Fruit fly (Drosophila melanogaster) whole organism, embryonic: Measurements from ENCODE around the gene FASN2.
A peak's percentile ranks its signal among the peaks of the same experiment; 100 is the strongest.

Experiments
- Asciz ChIP-seq: fragments of 200-800 bp; sonication (Bioruptor generic); optimal IDR thresholded peaks from 2 replicates; lab custom pipeline; 2017; ENCODE audit warnings: missing biosample characterization, mild to moderate bottlenecking, missing genetic modification characterization, missing genetic modification reagents
- Bgb ChIP-seq: fragments of 200-800 bp; sonication (Bioruptor generic); IDR thresholded peaks from 2 replicates; pipeline ENCODE4 v1.3.6; 2022; ENCODE audit warnings: missing biosample characterization, missing genetic modification characterization; ENCODE audit not compliant: partially characterized antibody
- CG10979 ChIP-seq: fragments of 200-800 bp; sonication (Bioruptor generic); optimal IDR thresholded peaks from 2 replicates; lab custom pipeline; 2018; ENCODE audit warnings: missing biosample characterization, mild to moderate bottlenecking, missing genetic modification characterization, moderate library complexity
- CG13287 ChIP-seq: fragments of 200-800 bp; sonication (Bioruptor generic); IDR thresholded peaks from 2 replicates; pipeline ENCODE4 v1.3.6; 2022; ENCODE audit warnings: missing biosample characterization, missing genetic modification characterization; ENCODE audit not compliant: partially characterized antibody
- CG13424 ChIP-seq: fragments of 200-800 bp; sonication (Bioruptor generic); optimal IDR thresholded peaks from 2 replicates; lab custom pipeline; 2019; ENCODE audit warnings: missing biosample characterization, mild to moderate bottlenecking, missing genetic modification characterization, moderate library complexity
- CG15514 ChIP-seq: fragments of 200-800 bp; sonication (Bioruptor generic); optimal IDR thresholded peaks from 3 replicates; lab custom pipeline; 2017; ENCODE audit warnings: missing biosample characterization, missing genetic modification characterization, mild to moderate bottlenecking, moderate library complexity, missing genetic modification reagents
- CG2199 ChIP-seq: fragments of 200-800 bp; sonication (Bioruptor generic); IDR thresholded peaks from 3 replicates; pipeline ENCODE4 v1.3.6; 2022; ENCODE audit warnings: missing biosample characterization, missing genetic modification characterization
- CG2712 ChIP-seq: fragments of 200-800 bp; optimal IDR thresholded peaks from 3 replicates; lab custom pipeline; 2019; ENCODE audit warnings: missing biosample characterization, mild to moderate bottlenecking, missing genetic modification characterization, moderate library complexity
- CG42726 ChIP-seq: fragments of 200-800 bp; sonication (Bioruptor generic); IDR thresholded peaks from 2 replicates; pipeline ENCODE4 v1.3.6; 2022; ENCODE audit warnings: missing biosample characterization, missing genetic modification characterization; ENCODE audit not compliant: partially characterized antibody
- CG4360 ChIP-seq: fragments of 200-800 bp; sonication (Bioruptor generic); IDR thresholded peaks from 2 replicates; pipeline ENCODE4 v1.3.6; 2022; ENCODE audit warnings: missing biosample characterization, missing genetic modification characterization
- CG6254 ChIP-seq: fragments of 200-800 bp; sonication (Bioruptor generic); optimal IDR thresholded peaks from 3 replicates; lab custom pipeline; 2017; ENCODE audit warnings: mild to moderate bottlenecking, missing biosample characterization, missing genetic modification reagents, missing genetic modification characterization
- CG8944 ChIP-seq: fragments of 200-800 bp; sonication (Bioruptor generic); optimal IDR thresholded peaks from 3 replicates; lab custom pipeline; 2016; ENCODE audit warnings: missing biosample characterization, missing genetic modification characterization
- CTCF ChIP-seq: fragments of 200-800 bp; sonication (Bioruptor generic); optimal IDR thresholded peaks from 2 replicates; lab custom pipeline; 2017; ENCODE audit warnings: missing biosample characterization, mild to moderate bottlenecking, missing genetic modification characterization, moderate library complexity
- D ChIP-seq, 2 experiments: fragments of 200-800 bp in 1 of 2; fragments of >200 bp in 1 of 2; sonication (Bioruptor generic) in 1 of 2; optimal IDR thresholded peaks; 2 replicates in 1 of 2; 3 replicates in 1 of 2; lab custom pipeline; 2017; ENCODE audit warnings: mild to moderate bottlenecking in 1 of 2, missing biosample characterization in 1 of 2, missing genetic modification characterization in 1 of 2, missing genetic modification reagents in 1 of 2
- Dp ChIP-seq: fragments of 200-800 bp; sonication (Bioruptor generic); optimal IDR thresholded peaks from 2 replicates; lab custom pipeline; 2018; ENCODE audit warnings: missing biosample characterization, mild to moderate bottlenecking, missing genetic modification characterization, moderate library complexity
- Ets97D ChIP-seq: fragments of 200-800 bp; sonication (Bioruptor generic); optimal IDR thresholded peaks from 3 replicates; lab custom pipeline; 2016; ENCODE audit warnings: missing biosample characterization, missing genetic modification characterization
- H15 ChIP-seq: fragments of 200-800 bp; sonication (Bioruptor generic); IDR thresholded peaks from 3 replicates; pipeline ENCODE4 v1.3.6; 2022; ENCODE audit warnings: missing biosample characterization, missing genetic modification characterization
- HLH3B ChIP-seq: fragments of 200-800 bp; sonication (Bioruptor generic); IDR thresholded peaks from 2 replicates; pipeline ENCODE4 v1.3.6; 2022; ENCODE audit warnings: missing biosample characterization, missing genetic modification characterization
- HLHmδ ChIP-seq: fragments of 200-800 bp; sonication (Bioruptor generic); optimal IDR thresholded peaks from 2 replicates; lab custom pipeline; 2018; ENCODE audit warnings: missing biosample characterization, mild to moderate bottlenecking, missing genetic modification characterization, moderate library complexity
- Lim3 ChIP-seq: fragments of 200-800 bp; sonication (Bioruptor generic); IDR thresholded peaks from 2 replicates; pipeline ENCODE4 v1.3.6; 2022; ENCODE audit warnings: missing biosample characterization, missing genetic modification characterization
- MESR4 ChIP-seq: fragments of 200-800 bp; sonication (Bioruptor generic); optimal IDR thresholded peaks from 2 replicates; lab custom pipeline; 2018; ENCODE audit warnings: missing biosample characterization, mild to moderate bottlenecking, missing genetic modification characterization, moderate library complexity
- Meics ChIP-seq: fragments of 200-800 bp; sonication (Bioruptor generic); optimal IDR thresholded peaks from 2 replicates; lab custom pipeline; 2017; ENCODE audit warnings: missing biosample characterization, mild to moderate bottlenecking, missing genetic modification characterization
- Nf-YB ChIP-seq: fragments of 200-800 bp; sonication (Bioruptor generic); optimal IDR thresholded peaks from 3 replicates; lab custom pipeline; 2019; ENCODE audit warnings: missing biosample characterization, mild to moderate bottlenecking, missing genetic modification characterization, moderate library complexity
- Rfx ChIP-seq: fragments of 200-800 bp; sonication (Bioruptor generic); IDR thresholded peaks from 2 replicates; pipeline ENCODE4 v1.3.6; 2022; ENCODE audit warnings: missing biosample characterization, missing genetic modification characterization
- Sry-δ ChIP-seq: fragments of 200-800 bp; sonication (Bioruptor generic); optimal IDR thresholded peaks from 2 replicates; lab custom pipeline; 2016; ENCODE audit warnings: missing biosample characterization, missing genetic modification characterization
- Stat92E ChIP-seq, 3 experiments: fragments of >200 bp in 2 of 3; fragments of 200-800 bp in 1 of 3; sonication (Bioruptor generic) in 1 of 3; optimal IDR thresholded peaks; 2 replicates each; lab custom pipeline; 2017 to 2019; ENCODE audit warnings: missing biosample characterization in 3 of 3, missing genetic modification characterization in 3 of 3, mild to moderate bottlenecking in 1 of 3, moderate library complexity in 1 of 3
- ap ChIP-seq: fragments of 200-800 bp; sonication (Bioruptor generic); IDR thresholded peaks from 2 replicates; pipeline ENCODE4 v1.3.6; 2022; ENCODE audit warnings: missing biosample characterization, missing genetic modification characterization
- bbx ChIP-seq: fragments of 200-800 bp; sonication (Bioruptor generic); IDR thresholded peaks from 2 replicates; pipeline ENCODE4 v1.3.6; 2022; ENCODE audit warnings: missing biosample characterization, missing genetic modification characterization; ENCODE audit not compliant: partially characterized antibody
- bowl ChIP-seq: fragments of 200-800 bp; sonication (Bioruptor generic); IDR thresholded peaks from 2 replicates; pipeline ENCODE4 v1.3.6; 2022; ENCODE audit warnings: missing biosample characterization, missing genetic modification characterization
- crp ChIP-seq, 2 experiments: fragments of 200-800 bp; sonication (Bioruptor generic); optimal IDR thresholded peaks; 2 replicates in 1 of 2; 3 replicates in 1 of 2; lab custom pipeline; 2017; ENCODE audit warnings: missing biosample characterization in 2 of 2, missing genetic modification characterization in 2 of 2, mild to moderate bottlenecking in 1 of 2, moderate library complexity in 1 of 2
- her ChIP-seq: fragments of 200-800 bp; sonication (Bioruptor generic); optimal IDR thresholded peaks from 2 replicates; lab custom pipeline; 2016; ENCODE audit warnings: missing biosample characterization, missing genetic modification characterization
- kni ChIP-seq: fragments of 200-800 bp; sonication (Bioruptor generic); optimal IDR thresholded peaks from 3 replicates; lab custom pipeline; 2017; ENCODE audit warnings: mild to moderate bottlenecking, missing biosample characterization, missing genetic modification reagents, missing genetic modification characterization
- nom ChIP-seq: fragments of 200-800 bp; sonication (Bioruptor generic); optimal IDR thresholded peaks from 2 replicates; lab custom pipeline; 2017; ENCODE audit warnings: missing biosample characterization, missing genetic modification characterization, mild to moderate bottlenecking, moderate library complexity, missing genetic modification reagents
- schlank ChIP-seq: fragments of 200-800 bp; sonication (Bioruptor generic); optimal IDR thresholded peaks from 2 replicates; lab custom pipeline; 2018; ENCODE audit warnings: missing biosample characterization, mild to moderate bottlenecking, missing genetic modification characterization
- sd ChIP-seq: fragments of 200-800 bp; sonication (Bioruptor generic); optimal IDR thresholded peaks from 3 replicates; lab custom pipeline; 2018; ENCODE audit warnings: missing biosample characterization, mild to moderate bottlenecking, missing genetic modification characterization, moderate library complexity
- slou ChIP-seq: fragments of 200-800 bp; sonication (Bioruptor generic); optimal IDR thresholded peaks from 3 replicates; lab custom pipeline; 2016; ENCODE audit warnings: missing biosample characterization, missing genetic modification characterization
- sqz ChIP-seq: fragments of 200-800 bp; sonication (Bioruptor generic); optimal IDR thresholded peaks from 3 replicates; lab custom pipeline; 2018; ENCODE audit warnings: missing biosample characterization, mild to moderate bottlenecking, missing genetic modification characterization
- stwl ChIP-seq: fragments of 200-800 bp; sonication (Bioruptor generic); optimal IDR thresholded peaks from 3 replicates; lab custom pipeline; 2018; ENCODE audit warnings: missing biosample characterization, mild to moderate bottlenecking, missing genetic modification characterization, moderate library complexity

Gene FASN2

dm6 chr2L:3030350-3030749 lies 13.4 kb upstream of the FASN2 start, which contains the start of gene GABPI (continued):
- peak; percentile 11 for TF ChIP-seq CG13424 (tag; lab: Kevin White, UChicago)
- 0 out of 2 replicates have a peak, but pooled peaks have one; percentile 12 for TF ChIP-seq bbx (GFP tag; lab: Robert Waterston, UW)
- no peak for TF ChIP-seq Asciz
- peak; percentile 86 for TF ChIP-seq Dp (GFP tag; lab: Kevin White, UChicago)
- peak; percentile 15; the same call in 1 of the 2 replicates for TF ChIP-seq Bgb (GFP tag; lab: Robert Waterston, UW)
- no peak for TF ChIP-seq HLHmδ (GFP tag; lab: Kevin White, UChicago)
- TF ChIP-seq nom, result peak; percentile 31
- no peak for TF ChIP-seq CG2712 (tag; lab: Kevin White, UChicago)
- TF ChIP-seq sqz, result no peak
- peak; percentile 44 for TF ChIP-seq MESR4 (GFP tag; lab: Kevin White, UChicago)
- peak; percentile 54 for TF ChIP-seq stwl
- no peak for TF ChIP-seq H15 (GFP tag; lab: Robert Waterston, UW)
- TF ChIP-seq CG15514 (GFP tag; lab: Kevin White, UChicago), result peak; percentile 32
- TF ChIP-seq Meics, result peak; percentile 25
- TF ChIP-seq ap (GFP tag; lab: Robert Waterston, UW), result no peak
- TF ChIP-seq Lim3 (GFP tag; lab: Robert Waterston, UW), result no peak
- TF ChIP-seq her (GFP tag; lab: Kevin White, UChicago), result no peak
- no peak for TF ChIP-seq CG2199 (GFP tag; lab: Robert Waterston, UW)
- TF ChIP-seq CG6254, result peak; percentile 100
- TF ChIP-seq slou, result no peak
- TF ChIP-seq CG42726 (GFP tag; lab: Robert Waterston, UW), result peak; percentile 63; the same call in 1 of the 2 replicates
- peak; percentile 35; the same call in 1 of the 2 replicates for TF ChIP-seq CG13287 (GFP tag; lab: Robert Waterston, UW)
- no peak for TF ChIP-seq CG10979 (tag; lab: Kevin White, UChicago)
- peak; percentile 86 for TF ChIP-seq CG4360 (GFP tag; lab: Robert Waterston, UW)
- TF ChIP-seq Rfx (GFP tag; lab: Robert Waterston, UW), result peak; percentile 14; the same call in 1 of the 2 replicates
- TF ChIP-seq crp (GFP tag; optimal IDR thresholded peaks at IDR 0.05; lab: Kevin White, UChicago), result peak; percentile 2 to 86
- no peak for TF ChIP-seq HLH3B (GFP tag; lab: Robert Waterston, UW)
- TF ChIP-seq kni, result no peak
- TF ChIP-seq bowl (GFP tag; lab: Robert Waterston, UW), result no peak
- TF ChIP-seq Stat92E (GFP tag; optimal IDR thresholded peaks at IDR 0.05; lab: Kevin White, UChicago), result peak in 1 of 3 experiments; percentile 55
- TF ChIP-seq Sry-δ (GFP tag; lab: Kevin White, UChicago), result peak; percentile 3

- TF ChIP-seq D (optimal IDR thresholded peaks at IDR 0.05; lab: Kevin White, UChicago) (no peak), D (GFP tag; optimal IDR thresholded peaks at IDR 0.05; lab: Kevin White, UChicago) (no peak), sd (tag; lab: Kevin White, UChicago) (no peak), Ets97D (GFP tag; lab: Kevin White, UChicago) (no peak), CG8944 (GFP tag; lab: Kevin White, UChicago) (no peak), schlank (tag; lab: Kevin White, UChicago) (no peak), Nf-YB (GFP tag; lab: Kevin White, UChicago) (no peak), CTCF (peak; percentile 78)
These were observed 8.8 kb upstream of the FASN2 start, which contains the start of gene CG17258 for dm6 chr2L:3034969-3035368. CG17258 (minus strand) TSS chr2L:3035348.
